Worm (Caenorhabditis elegans) whole organism, L1 larva: ENCODE data around the gene acd-3.

Source experiments
- C04F5.9 ChIP-seq: sonication (generic microtip); optimal IDR thresholded peaks from 2 replicates; lab custom pipeline; 2016; ENCODE audit warnings: missing genetic modification characterization, missing compliant biosample characterization
- C16A3.4 ChIP-seq: fragments of 150-350 bp; optimal IDR thresholded peaks from 2 replicates; lab custom pipeline; 2014; ENCODE audit warnings: missing biosample characterization, missing genetic modification characterization
- C34B4.2 ChIP-seq: sonication (generic microtip); optimal IDR thresholded peaks from 2 replicates; lab custom pipeline; 2017; ENCODE audit warnings: mild to moderate bottlenecking, missing genetic modification characterization, missing compliant biosample characterization
- F16B12.6 ChIP-seq: fragments of 150-350 bp; optimal IDR thresholded peaks from 2 replicates; lab custom pipeline; 2014; ENCODE audit warnings: missing biosample characterization, missing genetic modification characterization
- aha-1 ChIP-seq: fragments of 150-350 bp; optimal IDR thresholded peaks from 2 replicates; lab custom pipeline; 2014; ENCODE audit warnings: missing biosample characterization, missing genetic modification characterization
- ama-1 ChIP-seq: fragments of 150-350 bp; optimal IDR thresholded peaks from 2 replicates; lab custom pipeline; 2014
- ceh-8 ChIP-seq: fragments of 200-800 bp; sonication (Bioruptor generic); optimal IDR thresholded peaks from 2 replicates; lab custom pipeline; 2018; ENCODE audit warnings: mild to moderate bottlenecking, missing genetic modification characterization, moderate library complexity, missing compliant biosample characterization
- ces-1 ChIP-seq: fragments of 150-350 bp; optimal IDR thresholded peaks from 2 replicates; lab custom pipeline; 2014; ENCODE audit warnings: missing biosample characterization, missing genetic modification reagents, missing genetic modification characterization
- dsc-1 ChIP-seq: sonication (generic microtip); optimal IDR thresholded peaks from 2 replicates; lab custom pipeline; 2016; ENCODE audit warnings: mild to moderate bottlenecking, missing genetic modification characterization, missing compliant biosample characterization
- efl-3 ChIP-seq: fragments of 200-800 bp; sonication (Bioruptor generic); optimal IDR thresholded peaks from 2 replicates; lab custom pipeline; 2018; ENCODE audit warnings: mild to moderate bottlenecking, missing genetic modification characterization, missing compliant biosample characterization
- egl-13 ChIP-seq: sonication (generic microtip); optimal IDR thresholded peaks from 2 replicates; lab custom pipeline; 2016; ENCODE audit warnings: missing genotype, missing genetic modification reagents, missing genetic modification characterization, missing compliant biosample characterization
- egl-27 ChIP-seq, 2 experiments: fragments of 150-350 bp in 1 of 2; sonication (generic microtip); optimal IDR thresholded peaks; 3 replicates each; lab custom pipeline; 2017 to 2018; ENCODE audit warnings: missing biosample characterization in 2 of 2, missing genetic modification characterization in 2 of 2, missing genetic modification reagents in 2 of 2
- fkh-10 ChIP-seq: sonication (generic microtip); optimal IDR thresholded peaks from 2 replicates; lab custom pipeline; 2017; ENCODE audit warnings: missing biosample characterization, missing genetic modification reagents, missing genetic modification characterization
- fkh-8 ChIP-seq: sonication (generic microtip); optimal IDR thresholded peaks from 2 replicates; lab custom pipeline; 2016; ENCODE audit warnings: mild to moderate bottlenecking, missing genetic modification characterization, missing compliant biosample characterization
- hlh-17 ChIP-seq: fragments of 200-800 bp; sonication (Bioruptor generic); optimal IDR thresholded peaks from 2 replicates; lab custom pipeline; 2018; ENCODE audit warnings: missing genetic modification characterization, mild to moderate bottlenecking, missing compliant biosample characterization, moderate library complexity, borderline replicate concordance
- hlh-4 ChIP-seq: sonication (generic microtip); optimal IDR thresholded peaks from 2 replicates; lab custom pipeline; 2016; ENCODE audit warnings: mild to moderate bottlenecking, missing genetic modification characterization, missing compliant biosample characterization
- hpl-2 ChIP-seq: fragments of 150-350 bp; optimal IDR thresholded peaks from 2 replicates; lab custom pipeline; 2014; ENCODE audit warnings: missing biosample characterization, missing genetic modification reagents, missing genetic modification characterization
- irx-1 ChIP-seq: sonication (generic microtip); optimal IDR thresholded peaks from 2 replicates; lab custom pipeline; 2016; ENCODE audit warnings: missing genetic modification characterization, missing compliant biosample characterization
- jun-1 ChIP-seq: fragments of 150-350 bp; optimal IDR thresholded peaks from 2 replicates; lab custom pipeline; 2014; ENCODE audit warnings: missing biosample characterization, missing genetic modification reagents, missing genetic modification characterization
- lin-14 ChIP-seq: fragments of 200-800 bp; sonication (Bioruptor generic); optimal IDR thresholded peaks from 2 replicates; lab custom pipeline; 2018; ENCODE audit warnings: mild to moderate bottlenecking, missing genetic modification characterization, moderate library complexity, missing compliant biosample characterization
- lin-35 ChIP-seq, 2 experiments: fragments of 150-350 bp; optimal IDR thresholded peaks; 2 replicates each; lab custom pipeline; 2014; ENCODE audit warnings: missing biosample characterization in 2 of 2, missing genetic modification characterization in 2 of 2, missing genetic modification reagents in 2 of 2
- lin-39 ChIP-seq: fragments of 150-350 bp; optimal IDR thresholded peaks from 2 replicates; lab custom pipeline; 2014; ENCODE audit warnings: missing biosample characterization, missing genetic modification reagents, missing genetic modification characterization
- lir-3 ChIP-seq: sonication (generic microtip); optimal IDR thresholded peaks from 2 replicates; lab custom pipeline; 2016; ENCODE audit warnings: mild to moderate bottlenecking, missing genetic modification characterization, moderate library complexity, missing compliant biosample characterization; ENCODE audit not compliant: poor library complexity
- lsy-2 ChIP-seq, 2 experiments: fragments of 150-350 bp; optimal IDR thresholded peaks; 2 replicates each; lab custom pipeline; 2014; ENCODE audit warnings: missing biosample characterization in 2 of 2, missing genetic modification characterization in 2 of 2
- mab-9 ChIP-seq: fragments of 200-800 bp; sonication (Bioruptor generic); IDR thresholded peaks from 2 replicates; pipeline ENCODE4 v1.3.6; 2022; ENCODE audit warnings: missing genetic modification reagents, missing genetic modification characterization, missing compliant biosample characterization
- mdl-1 ChIP-seq, 2 experiments: fragments of 150-350 bp; optimal IDR thresholded peaks; 2 replicates each; lab custom pipeline; 2014 to 2017; ENCODE audit warnings: missing biosample characterization in 2 of 2, missing genetic modification characterization in 2 of 2, inconsistent platforms in 1 of 2
- mep-1 ChIP-seq: fragments of 150-350 bp; optimal IDR thresholded peaks from 2 replicates; lab custom pipeline; 2014; ENCODE audit warnings: missing biosample characterization, missing genetic modification characterization
- nhr-12 ChIP-seq: sonication (generic microtip); optimal IDR thresholded peaks from 2 replicates; lab custom pipeline; 2017; ENCODE audit warnings: missing biosample characterization, missing genetic modification characterization
- nhr-19 ChIP-seq: fragments of 200-800 bp; sonication (Bioruptor generic); conservative IDR thresholded peaks from 2 replicates; pipeline ENCODE4 v1.3.6; 2022; ENCODE audit warnings: missing genetic modification characterization, missing compliant biosample characterization
- nhr-237 ChIP-seq: fragments of 150-350 bp; optimal IDR thresholded peaks from 2 replicates; lab custom pipeline; 2014; ENCODE audit warnings: missing biosample characterization, missing genetic modification characterization
- nhr-28 ChIP-seq: fragments of 150-350 bp; optimal IDR thresholded peaks from 2 replicates; lab custom pipeline; 2014; ENCODE audit warnings: missing biosample characterization, missing genetic modification characterization
- nhr-47 ChIP-seq: sonication (generic microtip); optimal IDR thresholded peaks from 2 replicates; lab custom pipeline; 2016; ENCODE audit warnings: mild to moderate bottlenecking, missing genetic modification characterization, moderate library complexity, missing compliant biosample characterization
- nhr-71 ChIP-seq: sonication (generic microtip); optimal IDR thresholded peaks from 2 replicates; lab custom pipeline; 2016; ENCODE audit warnings: mild to moderate bottlenecking, missing genetic modification characterization, moderate library complexity, missing compliant biosample characterization
- nhr-76 ChIP-seq: sonication (generic microtip); optimal IDR thresholded peaks from 2 replicates; lab custom pipeline; 2017; ENCODE audit warnings: missing biosample characterization, missing genetic modification characterization
- nhr-77 ChIP-seq: fragments of 150-350 bp; optimal IDR thresholded peaks from 2 replicates; lab custom pipeline; 2014; ENCODE audit warnings: missing biosample characterization, missing genetic modification characterization
- nhr-85 ChIP-seq: sonication (generic microtip); peaks from one replicate; lab custom pipeline; 2016; ENCODE audit warnings: missing genetic modification characterization, inconsistent platforms, missing compliant biosample characterization
- pax-3 ChIP-seq: fragments of 200-800 bp; sonication (Bioruptor generic); optimal IDR thresholded peaks from 2 replicates; lab custom pipeline; 2018; ENCODE audit warnings: mild to moderate bottlenecking, missing genetic modification characterization, moderate library complexity, missing compliant biosample characterization
- pqm-1 ChIP-seq: sonication (generic microtip); optimal IDR thresholded peaks from 3 replicates; lab custom pipeline; 2017; ENCODE audit warnings: missing biosample characterization, missing genetic modification characterization
- snu-23 ChIP-seq: sonication (generic microtip); optimal IDR thresholded peaks from 2 replicates; lab custom pipeline; 2016; ENCODE audit warnings: missing genetic modification characterization, missing compliant biosample characterization
- sox-4 ChIP-seq: sonication (generic microtip); optimal IDR thresholded peaks from 2 replicates; lab custom pipeline; 2016; ENCODE audit warnings: missing genetic modification characterization, missing compliant biosample characterization
- sup-37 ChIP-seq: fragments of 200-800 bp; sonication (Bioruptor generic); optimal IDR thresholded peaks from 2 replicates; lab custom pipeline; 2018; ENCODE audit warnings: mild to moderate bottlenecking, missing genetic modification characterization, missing compliant biosample characterization
- unc-130 ChIP-seq: fragments of 150-350 bp; optimal IDR thresholded peaks from 2 replicates; lab custom pipeline; 2017; ENCODE audit warnings: missing biosample characterization, missing genetic modification characterization, inconsistent platforms
- unc-30 ChIP-seq: sonication (generic microtip); optimal IDR thresholded peaks from 2 replicates; lab custom pipeline; 2017; ENCODE audit warnings: missing biosample characterization, missing genetic modification characterization
- zag-1 ChIP-seq: fragments of 150-350 bp; optimal IDR thresholded peaks from 2 replicates; lab custom pipeline; 2014; ENCODE audit warnings: missing biosample characterization, missing genetic modification characterization
- zip-4 ChIP-seq: fragments of 200-800 bp; sonication (Bioruptor generic); optimal IDR thresholded peaks from 2 replicates; lab custom pipeline; 2018; ENCODE audit warnings: mild to moderate bottlenecking, missing genetic modification characterization, moderate library complexity, missing compliant biosample characterization
- ztf-11 ChIP-seq, 2 experiments: sonication (generic microtip); optimal IDR thresholded peaks; 2 replicates each; lab custom pipeline; 2016 to 2017; ENCODE audit warnings: missing genetic modification characterization in 2 of 2, missing biosample characterization in 1 of 2, missing compliant biosample characterization in 1 of 2
- ztf-4 ChIP-seq: fragments of 150-350 bp; optimal IDR thresholded peaks from 2 replicates; lab custom pipeline; 2014; ENCODE audit warnings: missing biosample characterization, missing genetic modification characterization

acd-3 gene

DNA sequence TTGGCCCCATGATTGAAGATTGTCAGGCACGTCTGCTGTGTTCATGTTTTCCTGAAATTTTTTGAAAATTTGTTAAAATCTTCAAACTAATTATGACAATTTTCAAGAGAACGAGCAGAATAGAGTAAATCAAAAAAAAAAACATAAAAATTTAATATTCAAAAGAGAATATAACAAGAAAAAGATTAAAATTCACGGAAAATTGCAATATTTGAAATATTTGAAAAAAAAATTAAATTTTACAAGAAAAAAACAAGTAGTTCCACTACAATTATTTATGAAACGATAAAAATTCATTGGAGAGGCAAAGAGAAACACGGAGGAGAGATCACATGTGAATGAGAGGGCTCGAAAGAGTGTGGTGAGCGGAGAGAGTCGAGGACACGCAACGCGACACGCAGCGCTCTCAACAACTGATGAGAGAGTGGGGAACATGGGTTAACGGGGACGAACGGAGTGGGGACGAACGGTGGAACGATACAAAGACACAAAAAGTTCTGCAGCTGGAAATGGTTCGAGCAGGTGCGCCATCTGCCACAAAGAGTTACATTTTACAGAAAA, 24.5 kb upstream of the acd-3 start, which contains the start of gene mbk-1 (continued):
- TF ChIP-seq ces-1 (GFP tag; lab: Kevin White, UChicago) = no peak
- peak; percentile 97 for TF ChIP-seq lin-14
- TF ChIP-seq nhr-12 (tag; lab: Kevin White, UChicago) = no peak
- TF ChIP-seq hpl-2 (GFP tag; lab: Kevin White, UChicago) = no peak
- no peak for TF ChIP-seq pqm-1 (tag; lab: Kevin White, UChicago)
- TF ChIP-seq fkh-8 (tag; lab: Kevin White, UChicago) = peak; percentile 40
- no peak for TF ChIP-seq unc-130
- no peak for TF ChIP-seq hlh-17 (GFP tag; lab: Kevin White, UChicago)
- peak; percentile 48 to 76 for TF ChIP-seq lsy-2 (tag; optimal IDR thresholded peaks at IDR 0.05; lab: Kevin White, UChicago)
- TF ChIP-seq nhr-76 (tag; lab: Kevin White, UChicago) = no peak
- TF ChIP-seq C16A3.4 (tag; lab: Kevin White, UChicago) = peak; percentile 60
- no peak for TF ChIP-seq hlh-4
- no peak for TF ChIP-seq nhr-77 (tag; lab: Kevin White, UChicago)
- TF ChIP-seq fkh-10 = no peak
- TF ChIP-seq ztf-4 (tag; lab: Kevin White, UChicago) = no peak
- no peak for TF ChIP-seq mab-9 (GFP tag; lab: Robert Waterston, UW)
- no peak for TF ChIP-seq lir-3 (tag; lab: Kevin White, UChicago)
- TF ChIP-seq unc-30 (tag; lab: Kevin White, UChicago) = no peak
- TF ChIP-seq C04F5.9 = no peak
- no peak for TF ChIP-seq pax-3 (tag; lab: Kevin White, UChicago)
- TF ChIP-seq mep-1 (tag; lab: Kevin White, UChicago) = peak; percentile 83
- TF ChIP-seq ztf-11 (tag; optimal IDR thresholded peaks at IDR 0.05; lab: Kevin White, UChicago) = peak in 1 of 2 experiments; percentile 11
- no peak for TF ChIP-seq C34B4.2 (tag; lab: Kevin White, UChicago)
- TF ChIP-seq sox-4 = no peak
- peak in 1 of 2 experiments; percentile 75 for TF ChIP-seq mdl-1 (tag; optimal IDR thresholded peaks at IDR 0.05; lab: Kevin White, UChicago)
- TF ChIP-seq lin-39 = no peak
- no peak for TF ChIP-seq sup-37 (GFP tag; lab: Kevin White, UChicago)
- TF ChIP-seq nhr-85 (tag; lab: Kevin White, UChicago) = peak; percentile 74
- no peak for TF ChIP-seq F16B12.6 (tag; lab: Kevin White, UChicago)
- peak; percentile 85 for TF ChIP-seq nhr-71
- peak; percentile 17 for TF ChIP-seq jun-1 (tag; lab: Kevin White, UChicago)
- TF ChIP-seq snu-23 (GFP tag; lab: Kevin White, UChicago) = peak; percentile 83
- no peak for TF ChIP-seq zag-1 (tag; lab: Kevin White, UChicago)
- TF ChIP-seq lin-35 (GFP tag; optimal IDR thresholded peaks at IDR 0.05; lab: Kevin White, UChicago) = peak; percentile 16 to 69
- peak; percentile 57 for TF ChIP-seq egl-13 (tag; lab: Kevin White, UChicago)
- peak; percentile 47 for TF ChIP-seq nhr-19 (GFP tag; lab: Robert Waterston, UW)
- TF ChIP-seq ceh-8 = no peak
- no peak for TF ChIP-seq efl-3 (GFP tag; lab: Kevin White, UChicago)
- no peak for TF ChIP-seq zip-4 (GFP tag; lab: Kevin White, UChicago)
- TF ChIP-seq nhr-47 (tag; lab: Kevin White, UChicago) = peak; percentile 73
- TF ChIP-seq nhr-28 (tag; lab: Kevin White, UChicago) = no peak
- TF ChIP-seq dsc-1 (tag; lab: Kevin White, UChicago) = peak; percentile 51
- TF ChIP-seq aha-1 (tag; lab: Kevin White, UChicago) = no peak
- TF ChIP-seq egl-27 (tag; optimal IDR thresholded peaks at IDR 0.05; lab: Kevin White, UChicago) = peak in 1 of 2 experiments; percentile 7
- TF ChIP-seq irx-1 = peak; percentile 39
- no peak for TF ChIP-seq nhr-237 (tag; lab: Kevin White, UChicago)
- no peak for TF ChIP-seq ama-1
